Fruit fly (Drosophila melanogaster) whole organism, pupa: ENCODE results near the gene CG16904.
A peak's percentile ranks its signal among the peaks of the same experiment; 100 is the strongest.

Source experiments
- CG10348 ChIP-seq: fragments of 200-800 bp; sonication (Bioruptor generic); IDR thresholded peaks from 2 replicates; pipeline ENCODE4 v1.3.6; 2022; ENCODE audit warnings: missing biosample characterization, missing genetic modification characterization
- CG12605 ChIP-seq: fragments of 200-800 bp; sonication (Bioruptor generic); IDR thresholded peaks from 2 replicates; pipeline ENCODE4 v1.3.6; 2022; ENCODE audit warnings: missing biosample characterization, missing genetic modification characterization
- CG13204 ChIP-seq: fragments of 200-800 bp; sonication (Bioruptor generic); optimal IDR thresholded peaks from 2 replicates; lab custom pipeline; 2018; ENCODE audit warnings: missing biosample characterization, mild to moderate bottlenecking, missing genetic modification characterization, moderate library complexity
- CG14655 ChIP-seq: fragments of 200-800 bp; sonication (Bioruptor generic); optimal IDR thresholded peaks from 3 replicates; lab custom pipeline; 2017; ENCODE audit warnings: mild to moderate bottlenecking, missing biosample characterization, missing genetic modification reagents, missing genetic modification characterization
- CG15710 ChIP-seq: fragments of 200-800 bp; sonication (Bioruptor generic); optimal IDR thresholded peaks from 2 replicates; lab custom pipeline; 2018; ENCODE audit warnings: missing biosample characterization, mild to moderate bottlenecking, missing genetic modification characterization, moderate library complexity
- CG17806 ChIP-seq: fragments of 200-800 bp; sonication (Bioruptor generic); optimal IDR thresholded peaks from 2 replicates; lab custom pipeline; 2018; ENCODE audit warnings: missing biosample characterization, mild to moderate bottlenecking, missing genetic modification characterization, moderate library complexity
- CG32121 ChIP-seq: fragments of 200-800 bp; sonication (Bioruptor generic); IDR thresholded peaks from 2 replicates; pipeline ENCODE4 v1.3.6; 2022; ENCODE audit warnings: missing biosample characterization, missing genetic modification characterization
- CG34367 ChIP-seq: fragments of 200-800 bp; sonication (Bioruptor generic); optimal IDR thresholded peaks from 2 replicates; lab custom pipeline; 2018; ENCODE audit warnings: missing biosample characterization, mild to moderate bottlenecking, missing genetic modification characterization
- CG4496 ChIP-seq: fragments of 200-800 bp; sonication (Bioruptor generic); IDR thresholded peaks from 3 replicates; pipeline ENCODE4 v1.3.6; 2022; ENCODE audit warnings: missing biosample characterization, missing genetic modification characterization
- CG8159 ChIP-seq: fragments of 200-800 bp; sonication (Bioruptor generic); optimal IDR thresholded peaks from 3 replicates; lab custom pipeline; 2018; ENCODE audit warnings: missing biosample characterization, mild to moderate bottlenecking, missing genetic modification characterization, moderate library complexity
- CG8301 ChIP-seq: fragments of 200-800 bp; sonication (Bioruptor generic); optimal IDR thresholded peaks from 2 replicates; lab custom pipeline; 2018; ENCODE audit warnings: missing biosample characterization, mild to moderate bottlenecking, missing genetic modification characterization
- CG9948 ChIP-seq: fragments of 200-800 bp; sonication (Bioruptor generic); optimal IDR thresholded peaks from 2 replicates; lab custom pipeline; 2018; ENCODE audit warnings: missing biosample characterization, mild to moderate bottlenecking, missing genetic modification characterization, moderate library complexity
- D1 ChIP-seq: fragments of 200-800 bp; sonication (Bioruptor generic); optimal IDR thresholded peaks from 2 replicates; lab custom pipeline; 2018; ENCODE audit warnings: missing biosample characterization, mild to moderate bottlenecking, missing genetic modification characterization, moderate library complexity
- EcR ChIP-seq: fragments of 200-800 bp; sonication (Bioruptor generic); optimal IDR thresholded peaks from 3 replicates; lab custom pipeline; 2019; ENCODE audit warnings: missing biosample characterization, missing genetic modification characterization, mild to moderate bottlenecking, moderate library complexity, missing genetic modification reagents
- Ets98B ChIP-seq: fragments of 200-800 bp; sonication (Bioruptor generic); IDR thresholded peaks from 2 replicates; pipeline ENCODE4 v1.3.6; 2022; ENCODE audit warnings: missing biosample characterization, missing genetic modification characterization
- Pif1A ChIP-seq: fragments of 200-800 bp; sonication (Bioruptor generic); optimal IDR thresholded peaks from 3 replicates; lab custom pipeline; 2016; ENCODE audit warnings: missing biosample characterization, missing genetic modification characterization
- Pif1B ChIP-seq: fragments of 200-800 bp; sonication (Bioruptor generic); optimal IDR thresholded peaks from 3 replicates; lab custom pipeline; 2016; ENCODE audit warnings: missing biosample characterization, missing genetic modification characterization
- Snoo ChIP-seq: fragments of 200-800 bp; sonication (Bioruptor generic); optimal IDR thresholded peaks from 3 replicates; lab custom pipeline; 2017; ENCODE audit warnings: missing biosample characterization, mild to moderate bottlenecking, missing genetic modification characterization, inconsistent platforms
- fd96Ca ChIP-seq: fragments of 200-800 bp; sonication (Bioruptor generic); IDR thresholded peaks from 3 replicates; pipeline ENCODE4 v1.3.6; 2022; ENCODE audit warnings: missing biosample characterization, missing genetic modification characterization
- gl ChIP-seq: fragments of 200-800 bp; sonication (Bioruptor generic); optimal IDR thresholded peaks from 2 replicates; lab custom pipeline; 2018; ENCODE audit warnings: missing biosample characterization, mild to moderate bottlenecking, missing genetic modification characterization
- rn ChIP-seq: fragments of 200-800 bp; sonication (Bioruptor generic); IDR thresholded peaks from 2 replicates; pipeline ENCODE4 v1.3.6; 2022; ENCODE audit warnings: missing biosample characterization, missing genetic modification characterization

The CG16904 gene

DNA sequence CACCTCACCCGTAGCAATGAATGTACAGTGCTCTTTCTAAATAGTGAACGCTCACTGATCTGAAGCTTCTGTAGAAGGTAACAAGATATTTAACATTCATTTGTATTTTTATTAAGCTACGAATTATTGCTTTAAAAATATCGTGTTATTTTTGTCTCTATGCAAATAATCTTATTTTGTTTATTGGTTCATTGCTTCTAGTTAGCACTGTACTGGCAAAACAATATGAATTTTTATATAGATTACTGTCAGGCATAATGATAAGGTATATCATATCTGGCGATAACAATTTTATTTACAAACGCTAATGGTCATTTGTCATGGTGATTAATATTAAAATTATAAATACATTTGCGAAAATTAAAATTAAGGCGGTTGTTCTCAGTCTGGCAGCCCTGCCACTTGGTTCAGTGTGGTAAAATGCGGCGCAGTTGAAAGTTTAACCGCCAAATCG is 45.2 kb downstream of the CG16904 start, which contains the start of gene CG9471:
Gene CG9471 (minus strand): TSS at position 24 of the 454 bp plus-strand sequence.
- TF ChIP-seq rn (GFP tag; lab: Robert Waterston, UW) (peak; percentile 82), Ets98B (GFP tag; lab: Robert Waterston, UW) (peak; percentile 95), gl (tag; lab: Kevin White, UChicago) (peak; percentile 77), CG32121 (GFP tag; lab: Robert Waterston, UW) (peak; percentile 91), Snoo (peak; percentile 92), CG15710 (tag; lab: Kevin White, UChicago) (peak; percentile 91), CG10348 (GFP tag; lab: Robert Waterston, UW) (peak; percentile 59), CG4496 (peak; percentile 97), CG14655 (no peak), EcR (peak; percentile 25), Pif1A (GFP tag; lab: Kevin White, UChicago) (peak; percentile 95), CG12605 (peak; percentile 94), CG9948 (peak; percentile 89), CG8159 (tag; lab: Kevin White, UChicago) (peak; percentile 91), CG34367 (peak; percentile 89), CG17806 (tag; lab: Kevin White, UChicago) (peak; percentile 93), D1 (tag; lab: Kevin White, UChicago) (no peak), fd96Ca (GFP tag; lab: Robert Waterston, UW) (peak; percentile 42; the same call in 1 of the 3 replicates), CG13204 (GFP tag; lab: Kevin White, UChicago) (no peak), CG8301 (tag; lab: Kevin White, UChicago) (peak; percentile 91), Pif1B (GFP tag; lab: Kevin White, UChicago) (peak; percentile 93)

dm6 chr3R:9770127-9770526 is 46.7 kb downstream of the CG16904 start:
- TF ChIP-seq CG15710 (tag; lab: Kevin White, UChicago): no peak
- TF ChIP-seq CG32121 (GFP tag; lab: Robert Waterston, UW): peak; percentile 46; the same call in 1 of the 2 replicates

DNA sequence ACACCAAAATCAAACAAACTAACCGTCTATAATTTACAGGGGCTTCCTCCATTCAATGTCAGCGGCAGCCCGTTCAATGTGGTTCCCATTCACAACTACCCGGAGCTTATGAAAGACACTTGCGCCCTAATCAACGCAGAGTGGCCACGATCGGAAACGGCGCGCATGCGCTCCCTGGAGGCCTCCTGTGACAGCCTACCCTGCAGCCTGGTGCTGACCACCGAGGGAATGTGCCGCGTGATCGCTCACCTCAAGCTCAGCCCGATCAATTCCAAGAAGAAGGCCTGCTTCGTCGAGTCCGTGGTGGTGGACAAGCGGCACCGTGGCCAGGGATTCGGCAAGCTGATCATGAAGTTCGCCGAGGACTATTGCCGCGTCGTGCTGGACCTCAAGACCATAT is 47.9 kb downstream of the CG16904 start, which contains the start of gene MED6:
Gene MED6 (minus strand): TSS at position 101 of the 400 bp plus-strand sequence.
- no peak for TF ChIP-seq rn (GFP tag; lab: Robert Waterston, UW)
- no peak for TF ChIP-seq CG32121 (GFP tag; lab: Robert Waterston, UW)
- TF ChIP-seq CG8159 (tag; lab: Kevin White, UChicago): no peak
- TF ChIP-seq Snoo: no peak
- TF ChIP-seq Pif1B (GFP tag; lab: Kevin White, UChicago): no peak
- TF ChIP-seq Pif1A (GFP tag; lab: Kevin White, UChicago): no peak
- no peak for TF ChIP-seq Ets98B (GFP tag; lab: Robert Waterston, UW)
- TF ChIP-seq CG17806 (tag; lab: Kevin White, UChicago): no peak
- TF ChIP-seq CG14655: no peak
- TF ChIP-seq CG12605: no peak
- no peak for TF ChIP-seq CG9948
- no peak for TF ChIP-seq CG10348 (GFP tag; lab: Robert Waterston, UW)
- no peak for TF ChIP-seq CG15710 (tag; lab: Kevin White, UChicago)
- no peak for TF ChIP-seq CG4496
- TF ChIP-seq CG8301 (tag; lab: Kevin White, UChicago): no peak
- TF ChIP-seq D1 (tag; lab: Kevin White, UChicago): no peak

- TF ChIP-seq Snoo (peak; percentile 44), CG8159 (tag; lab: Kevin White, UChicago) (peak; percentile 15), CG34367 (peak; percentile 57), EcR (peak; percentile 79), CG14655 (no peak), CG17806 (tag; lab: Kevin White, UChicago) (peak; percentile 8), CG4496 (peak; percentile 37; the same call in 1 of the 3 replicates), Pif1A (GFP tag; lab: Kevin White, UChicago) (peak; percentile 80), CG15710 (tag; lab: Kevin White, UChicago) (peak; percentile 41), Ets98B (GFP tag; lab: Robert Waterston, UW) (peak; percentile 52), rn (GFP tag; lab: Robert Waterston, UW) (peak; percentile 48; the same call in 1 of the 2 replicates), CG8301 (tag; lab: Kevin White, UChicago) (peak; percentile 32), CG9948 (no peak), gl (tag; lab: Kevin White, UChicago) (peak; percentile 62), CG10348 (GFP tag; lab: Robert Waterston, UW) (no peak), D1 (tag; lab: Kevin White, UChicago) (no peak), fd96Ca (GFP tag; lab: Robert Waterston, UW) (0 out of 3 replicates have a peak, but pooled peaks have one; percentile 39)
These were observed 48.9 kb downstream of the CG16904 start, which contains the start of gene Naa80 for dm6 chr3R:9767620-9768592. Naa80 (plus strand) TSS chr3R:9767834.
